Worm (Caenorhabditis elegans) whole organism, L2 larva: ENCODE data around the gene npp-23.

Experiments used
- fos-1 ChIP-seq: fragments of 150-350 bp; optimal IDR thresholded peaks from 2 replicates; lab custom pipeline; 2014; ENCODE audit warnings: missing biosample characterization, missing genetic modification characterization
- nhr-11 ChIP-seq: fragments of 150-350 bp; optimal IDR thresholded peaks from 2 replicates; lab custom pipeline; 2014; ENCODE audit warnings: missing biosample characterization, missing genetic modification characterization
- nhr-129 ChIP-seq: fragments of 150-350 bp; optimal IDR thresholded peaks from 2 replicates; lab custom pipeline; 2014; ENCODE audit warnings: missing biosample characterization, missing genetic modification characterization
- unc-55 ChIP-seq: fragments of 150-350 bp; sonication (generic microtip); optimal IDR thresholded peaks from 3 replicates; lab custom pipeline; 2014; ENCODE audit warnings: missing biosample characterization, missing genetic modification reagents, missing genetic modification characterization
- zag-1 ChIP-seq: fragments of 150-350 bp; optimal IDR thresholded peaks from 2 replicates; lab custom pipeline; 2014; ENCODE audit warnings: missing biosample characterization, missing genetic modification characterization
- ztf-11 ChIP-seq: sonication (generic microtip); optimal IDR thresholded peaks from 2 replicates; lab custom pipeline; 2017; ENCODE audit warnings: missing biosample characterization, missing genetic modification characterization

DNA sequence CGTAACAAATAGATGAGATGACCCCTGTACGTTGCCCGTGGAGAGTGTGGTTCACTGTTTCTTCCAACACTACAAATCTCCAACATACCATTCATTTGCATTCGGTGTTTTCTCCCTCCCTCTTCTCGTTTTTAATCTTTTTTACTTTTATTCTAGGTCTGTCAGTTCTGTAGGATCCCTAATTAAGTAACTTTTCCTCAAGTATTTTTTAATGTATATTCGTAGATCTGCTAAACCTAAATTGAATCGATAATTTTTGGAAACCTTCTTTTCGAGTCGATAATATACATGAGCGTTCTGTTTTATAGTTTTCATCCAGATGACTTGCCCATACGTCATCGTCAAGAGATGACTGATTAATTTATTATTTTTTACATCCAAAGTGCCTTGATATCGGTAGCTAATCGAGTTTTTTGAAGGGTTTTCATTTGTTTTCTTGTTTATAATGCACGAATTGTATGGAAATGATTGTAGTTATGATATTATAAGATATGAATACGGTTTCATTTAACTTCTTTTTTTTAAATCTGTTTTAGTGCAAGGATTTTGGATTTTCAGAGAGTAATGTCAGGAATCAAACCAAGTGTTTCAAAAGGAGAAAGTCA, 29.2 kb downstream of the npp-23 start, which contains the start of the genes T28C6.11 and T11B7.1:
- TF ChIP-seq ztf-11 (no peak), nhr-11 (tag; lab: Kevin White, UChicago) (no peak), fos-1 (tag; lab: Kevin White, UChicago) (no peak), unc-55 (GFP tag; lab: Kevin White, UChicago) (no peak), zag-1 (tag; lab: Kevin White, UChicago) (no peak), nhr-129 (tag; lab: Kevin White, UChicago) (no peak)
